Worm (Caenorhabditis elegans) whole organism, L4 larva: ENCODE measurements around the gene qars-1.

Source experiments
- F26F4.8 ChIP-seq: fragments of 200-800 bp; sonication (Bioruptor generic); conservative IDR thresholded peaks from 2 replicates; pipeline ENCODE4 v1.3.6; 2022; ENCODE audit warnings: missing genetic modification characterization, missing compliant biosample characterization
- F37D6.2 ChIP-seq: sonication (generic microtip); optimal IDR thresholded peaks from 2 replicates; lab custom pipeline; 2016; ENCODE audit warnings: mild to moderate bottlenecking, missing genetic modification characterization, missing compliant biosample characterization
- F49E8.2 ChIP-seq: sonication (generic microtip); optimal IDR thresholded peaks from 2 replicates; lab custom pipeline; 2016; ENCODE audit warnings: missing compliant biosample characterization, mild to moderate bottlenecking, missing genetic modification characterization, borderline replicate concordance
- aha-1 ChIP-seq: fragments of 150-350 bp; peaks from one replicate; lab custom pipeline; 2014; ENCODE audit warnings: missing biosample characterization, missing genetic modification characterization
- attf-4 ChIP-seq: sonication (generic microtip); optimal IDR thresholded peaks from 3 replicates; lab custom pipeline; 2017; ENCODE audit warnings: missing biosample characterization, missing genetic modification characterization
- ceh-62 ChIP-seq: sonication (generic microtip); optimal IDR thresholded peaks from 2 replicates; lab custom pipeline; 2017; ENCODE audit warnings: missing biosample characterization, missing genetic modification characterization
- cey-2 ChIP-seq: sonication (generic microtip); optimal IDR thresholded peaks from 3 replicates; lab custom pipeline; 2017; ENCODE audit warnings: missing genetic modification characterization, mild to moderate bottlenecking, missing compliant biosample characterization, antibody characterized with exemption, borderline replicate concordance; ENCODE audit not compliant: insufficient read depth
- daf-16 ChIP-seq, 3 experiments: sonication (generic microtip); optimal IDR thresholded peaks; 2 replicates each; lab custom pipeline; 2016 to 2017; ENCODE audit warnings: missing genetic modification characterization in 3 of 3, missing genetic modification reagents in 3 of 3, mild to moderate bottlenecking in 2 of 3, missing compliant biosample characterization in 2 of 3, missing biosample characterization in 1 of 3, moderate library complexity in 1 of 3
- dpl-1 ChIP-seq: fragments of 150-350 bp; optimal IDR thresholded peaks from 2 replicates; lab custom pipeline; 2014; ENCODE audit warnings: missing biosample characterization, missing genetic modification reagents, missing genetic modification characterization
- duxl-1 ChIP-seq: sonication (generic microtip); optimal IDR thresholded peaks from 2 replicates; lab custom pipeline; 2016; ENCODE audit warnings: mild to moderate bottlenecking, missing genetic modification characterization, moderate library complexity, missing compliant biosample characterization; ENCODE audit not compliant: poor library complexity
- dve-1 ChIP-seq: sonication (generic microtip); optimal IDR thresholded peaks from 2 replicates; lab custom pipeline; 2017; ENCODE audit warnings: antibody characterized with exemption, mild to moderate bottlenecking, missing genetic modification characterization, missing compliant biosample characterization; ENCODE audit not compliant: insufficient read depth
- hif-1 ChIP-seq, 2 experiments: sonication (generic microtip); optimal IDR thresholded peaks; 2 replicates each; lab custom pipeline; 2016 to 2017; ENCODE audit warnings: missing compliant biosample characterization in 2 of 2, missing genetic modification characterization in 2 of 2, missing genetic modification reagents in 2 of 2, missing genotype in 2 of 2, mild to moderate bottlenecking in 1 of 2
- hlh-11 ChIP-seq: fragments of 200-800 bp; sonication (Bioruptor generic); optimal IDR thresholded peaks from 2 replicates; lab custom pipeline; 2018; ENCODE audit warnings: mild to moderate bottlenecking, missing genetic modification characterization, missing compliant biosample characterization
- hlh-30 ChIP-seq: sonication (generic microtip); optimal IDR thresholded peaks from 2 replicates; lab custom pipeline; 2017; ENCODE audit warnings: antibody characterized with exemption, mild to moderate bottlenecking, missing genetic modification characterization, missing compliant biosample characterization; ENCODE audit not compliant: insufficient read depth
- hmg-1.1 ChIP-seq: fragments of 200-800 bp; sonication (Bioruptor generic); IDR thresholded peaks from 2 replicates; pipeline ENCODE4 v1.3.6; 2022; ENCODE audit warnings: missing genetic modification reagents, missing genetic modification characterization, missing compliant biosample characterization
- lim-7 ChIP-seq: fragments of 200-800 bp; sonication (Bioruptor generic); IDR thresholded peaks from 2 replicates; pipeline ENCODE4 v1.3.6; 2022; ENCODE audit warnings: missing genetic modification characterization, missing compliant biosample characterization
- lin-13 ChIP-seq: fragments of 150-350 bp; optimal IDR thresholded peaks from 2 replicates; lab custom pipeline; 2014; ENCODE audit warnings: missing biosample characterization, missing genetic modification reagents, missing genetic modification characterization
- lin-38 ChIP-seq: fragments of 200-800 bp; sonication (Bioruptor generic); IDR thresholded peaks from 2 replicates; pipeline ENCODE4 v1.3.6; 2022; ENCODE audit warnings: missing genetic modification reagents, missing genetic modification characterization, missing compliant biosample characterization
- lsy-2 ChIP-seq, 2 experiments: fragments of 150-350 bp in 1 of 2; sonication (generic microtip) in 1 of 2; optimal IDR thresholded peaks; 2 replicates each; lab custom pipeline; 2014 to 2017; ENCODE audit warnings: missing biosample characterization in 2 of 2, missing genetic modification characterization in 2 of 2
- mdl-1 ChIP-seq, 2 experiments: fragments of 150-350 bp in 1 of 2; sonication (generic microtip) in 1 of 2; optimal IDR thresholded peaks; 2 replicates each; lab custom pipeline; 2014 to 2017; ENCODE audit warnings: missing biosample characterization in 2 of 2, missing genetic modification characterization in 2 of 2
- mep-1 ChIP-seq: fragments of 150-350 bp; sonication (generic microtip); optimal IDR thresholded peaks from 3 replicates; lab custom pipeline; 2014; ENCODE audit warnings: missing biosample characterization, missing genetic modification characterization
- mes-2 ChIP-seq: sonication (generic microtip); optimal IDR thresholded peaks from 2 replicates; lab custom pipeline; 2016; ENCODE audit warnings: missing genotype, mild to moderate bottlenecking, missing genetic modification characterization, missing compliant biosample characterization; ENCODE audit not compliant: poor library complexity, severe bottlenecking
- mxl-3 ChIP-seq: fragments of 200-800 bp; sonication (Bioruptor generic); optimal IDR thresholded peaks from 2 replicates; lab custom pipeline; 2018; ENCODE audit warnings: mild to moderate bottlenecking, missing genetic modification characterization, missing compliant biosample characterization
- nhr-11 ChIP-seq: fragments of 150-350 bp; optimal IDR thresholded peaks from 2 replicates; lab custom pipeline; 2014; ENCODE audit warnings: missing biosample characterization, missing genetic modification characterization
- nhr-25 ChIP-seq: sonication (generic microtip); optimal IDR thresholded peaks from 2 replicates; lab custom pipeline; 2017; ENCODE audit warnings: missing genetic modification characterization, mild to moderate bottlenecking, missing compliant biosample characterization, antibody characterized with exemption, moderate library complexity, borderline replicate concordance; ENCODE audit not compliant: insufficient read depth
- nhr-28 ChIP-seq: fragments of 150-350 bp; optimal IDR thresholded peaks from 2 replicates; lab custom pipeline; 2014; ENCODE audit warnings: missing biosample characterization, missing genetic modification characterization
- nhr-6 ChIP-seq: fragments of 150-350 bp; optimal IDR thresholded peaks from 2 replicates; lab custom pipeline; 2014; ENCODE audit warnings: missing biosample characterization, missing genetic modification characterization
- nhr-77 ChIP-seq: fragments of 150-350 bp; optimal IDR thresholded peaks from 2 replicates; lab custom pipeline; 2014; ENCODE audit warnings: missing biosample characterization, missing genetic modification characterization
- pha-4 ChIP-seq, 2 experiments: fragments of 150-350 bp in 1 of 2; fragments of 200-800 bp in 1 of 2; sonication (Bioruptor generic) in 1 of 2; IDR thresholded peaks in 1 of 2; optimal IDR thresholded peaks in 1 of 2; 2 replicates each; pipeline versions ENCODE4 v1.3.6 to Lab custom; 2014 to 2022; ENCODE audit warnings: missing genetic modification characterization in 2 of 2, missing genetic modification reagents in 2 of 2, missing biosample characterization in 1 of 2, missing compliant biosample characterization in 1 of 2
- pqm-1 ChIP-seq: sonication (generic microtip); optimal IDR thresholded peaks from 2 replicates; lab custom pipeline; 2017; ENCODE audit warnings: missing biosample characterization, missing genetic modification characterization
- rbr-2 ChIP-seq: sonication (generic microtip); optimal IDR thresholded peaks from 2 replicates; lab custom pipeline; 2016; ENCODE audit warnings: missing genotype, missing genetic modification characterization, missing compliant biosample characterization
- set-16 ChIP-seq: fragments of 200-800 bp; sonication (Bioruptor generic); IDR thresholded peaks from 2 replicates; pipeline ENCODE4 v1.3.6; 2022; ENCODE audit warnings: missing genetic modification reagents, missing genetic modification characterization, missing compliant biosample characterization
- snpc-1.2 ChIP-seq: fragments of 200-800 bp; sonication (Bioruptor generic); IDR thresholded peaks from 2 replicates; pipeline ENCODE4 v1.3.6; 2022; ENCODE audit warnings: missing genetic modification reagents, missing genetic modification characterization, missing compliant biosample characterization
- unc-130 ChIP-seq: sonication (generic microtip); optimal IDR thresholded peaks from 2 replicates; lab custom pipeline; 2016; ENCODE audit warnings: missing genetic modification reagents, missing genetic modification characterization, missing compliant biosample characterization
- unc-39 ChIP-seq: sonication (generic microtip); optimal IDR thresholded peaks from 2 replicates; lab custom pipeline; 2017; ENCODE audit warnings: missing biosample characterization, missing genetic modification characterization
- unc-62 ChIP-seq, 3 experiments: fragments of 150-350 bp in 1 of 3; sonication (generic microtip); optimal IDR thresholded peaks in 2 of 3; peaks in 1 of 3; 1 replicate in 1 of 3; 2 replicates in 2 of 3; lab custom pipeline; 2014 to 2017; ENCODE audit warnings: missing biosample characterization in 3 of 3, missing genetic modification characterization in 3 of 3, missing genetic modification reagents in 3 of 3, missing genotype in 1 of 3
- zfp-3 ChIP-seq: fragments of 200-800 bp; sonication (Bioruptor generic); conservative IDR thresholded peaks from 2 replicates; pipeline ENCODE4 v1.3.6; 2022; ENCODE audit warnings: missing genetic modification reagents, missing genetic modification characterization, missing compliant biosample characterization
- ztf-11 ChIP-seq: fragments of 150-350 bp; optimal IDR thresholded peaks from 2 replicates; lab custom pipeline; 2014; ENCODE audit warnings: missing biosample characterization, missing genetic modification characterization
- ztf-7 ChIP-seq: fragments of 150-350 bp; optimal IDR thresholded peaks from 2 replicates; lab custom pipeline; 2014; ENCODE audit warnings: missing biosample characterization, missing genetic modification characterization

Gene qars-1

DNA sequence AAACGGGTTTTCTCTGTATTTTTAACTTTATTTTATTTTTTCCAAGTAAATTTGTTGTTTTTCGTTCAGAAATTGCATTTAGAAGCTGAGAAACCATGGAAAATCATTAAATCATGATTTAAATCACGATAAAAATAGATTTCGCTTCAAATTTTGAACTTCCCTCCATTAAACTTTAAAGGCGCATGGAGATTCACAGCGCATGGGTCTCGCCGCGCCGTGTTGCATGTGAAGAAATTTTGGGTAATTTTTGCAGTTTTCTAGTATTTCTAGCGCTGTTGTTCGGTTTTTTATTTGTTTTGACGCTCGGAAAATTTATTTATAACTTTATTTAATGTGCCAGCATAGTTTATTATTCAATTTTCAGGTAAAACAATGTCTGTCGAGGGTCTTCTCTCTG lies 24.0 kb upstream of the qars-1 start, which contains the start of gene eef-1B.2:
TSS of gene eef-1B.2 (plus strand) at position 358 of the 400 bp plus-strand sequence.
- TF ChIP-seq hmg-1.1 (GFP tag; lab: Robert Waterston, UW) = 0 out of 2 replicates have a peak, but pooled peaks have one; percentile 7
- peak; percentile 76 for TF ChIP-seq hlh-30 (tag; lab: Kevin White, UChicago)
- peak; percentile 51 for TF ChIP-seq nhr-6 (tag; lab: Kevin White, UChicago)
- TF ChIP-seq dpl-1 (GFP tag; lab: Kevin White, UChicago) = peak; percentile 94
- no peak for TF ChIP-seq F37D6.2 (tag; lab: Kevin White, UChicago)
- no peak for TF ChIP-seq ztf-11 (tag; lab: Kevin White, UChicago)
- TF ChIP-seq set-16 (GFP tag; lab: Robert Waterston, UW) = no peak
- TF ChIP-seq mep-1 (tag; lab: Kevin White, UChicago) = peak; percentile 82
- TF ChIP-seq aha-1 = peak; percentile 97
- TF ChIP-seq nhr-25 = no peak
- no peak for TF ChIP-seq lim-7 (GFP tag; lab: Robert Waterston, UW)
- TF ChIP-seq ceh-62 = no peak
- TF ChIP-seq cey-2 (tag; lab: Kevin White, UChicago) = no peak
- peak; percentile 50 for TF ChIP-seq lin-38 (GFP tag; lab: Robert Waterston, UW)
- peak; percentile 23 for TF ChIP-seq nhr-11
- peak; percentile 79 for TF ChIP-seq ztf-7
- peak; percentile 9 for TF ChIP-seq F49E8.2 (tag; lab: Kevin White, UChicago)
- no peak for TF ChIP-seq daf-16 (GFP tag; optimal IDR thresholded peaks at IDR 0.05; lab: Kevin White, UChicago)
- TF ChIP-seq daf-16 (tag; optimal IDR thresholded peaks at IDR 0.05; lab: Kevin White, UChicago) = peak; percentile 8
- peak in 1 of 2 experiments; percentile 87 for TF ChIP-seq lsy-2 (tag; optimal IDR thresholded peaks at IDR 0.05; lab: Kevin White, UChicago)
- peak; percentile 11 for TF ChIP-seq nhr-77 (tag; lab: Kevin White, UChicago)
- TF ChIP-seq duxl-1 (tag; lab: Kevin White, UChicago) = no peak
- TF ChIP-seq unc-130 = no peak
- no peak for TF ChIP-seq mxl-3 (GFP tag; lab: Kevin White, UChicago)
- TF ChIP-seq unc-39 (tag; lab: Kevin White, UChicago) = no peak
- peak in 1 of 2 experiments; percentile 21 for TF ChIP-seq mdl-1 (tag; optimal IDR thresholded peaks at IDR 0.05; lab: Kevin White, UChicago)
- TF ChIP-seq rbr-2 (tag; lab: Kevin White, UChicago) = peak; percentile 27
- no peak for TF ChIP-seq pqm-1 (tag; lab: Kevin White, UChicago)
- TF ChIP-seq unc-62 (GFP tag; optimal IDR thresholded peaks at IDR 0.05 in 1 of 2; lab: Kevin White, UChicago) = peak in 1 of 2 experiments; percentile 38
- no peak for TF ChIP-seq unc-62 (tag; optimal IDR thresholded peaks at IDR 0.05; lab: Kevin White, UChicago)
- TF ChIP-seq hlh-11 (tag; lab: Kevin White, UChicago) = peak; percentile 8
- TF ChIP-seq zfp-3 (GFP tag; lab: Robert Waterston, UW) = no peak
- TF ChIP-seq hif-1 (tag; optimal IDR thresholded peaks at IDR 0.05; lab: Kevin White, UChicago) = no peak
- TF ChIP-seq F26F4.8 (GFP tag; lab: Robert Waterston, UW) = no peak
- TF ChIP-seq snpc-1.2 (GFP tag; lab: Robert Waterston, UW) = 0 out of 2 replicates have a peak, but pooled peaks have one; percentile 20
- peak; percentile 62 for TF ChIP-seq lin-13 (GFP tag; lab: Kevin White, UChicago)
- TF ChIP-seq mes-2 (tag; lab: Kevin White, UChicago) = peak; percentile 80
- no peak for TF ChIP-seq pha-4 (GFP tag; IDR thresholded peaks at IDR 0.05; lab: Robert Waterston, UW)
- peak; percentile 0 for TF ChIP-seq pha-4 (tag; optimal IDR thresholded peaks at IDR 0.05; lab: Kevin White, UChicago)
- peak; percentile 66 for TF ChIP-seq nhr-28 (tag; lab: Kevin White, UChicago)
- TF ChIP-seq dve-1 (tag; lab: Kevin White, UChicago) = peak; percentile 63
- TF ChIP-seq attf-4 (tag; lab: Kevin White, UChicago) = no peak
